ENCODE assay signal across 7 fruit fly cellular contexts in genomic region chr2L:6339010-6339897, dm6.
A peak's percentile ranks its signal among the peaks of the same experiment; 100 is the strongest.
TF ChIP-seq lines count a peak whose summit lies in the region.

No protein-coding gene starts in this region.

- peak; percentile 20 to 23 for TF ChIP-seq CTCF in S2 (optimal IDR thresholded peaks at IDR 0.05; lab: Kevin White, UChicago)
- no peak for TF ChIP-seq CTCF in whole organism, embryonic (GFP tag; optimal IDR thresholded peaks at IDR 0.05; lab: Kevin White, UChicago)

TF ChIP-seq in whole organism, 6 proteins besides CTCF, POLR2A, EP300 and RAD21:
- no peak for TF ChIP-seq usp (GFP tag; optimal IDR thresholded peaks at IDR 0.05; lab: Kevin White, UChicago)
- TF ChIP-seq pan (optimal IDR thresholded peaks at IDR 0.05; lab: Kevin White, UChicago): no peak
- no peak for TF ChIP-seq EcR (GFP tag; optimal IDR thresholded peaks at IDR 0.05; lab: Kevin White, UChicago)
- peak; percentile 78 for TF ChIP-seq Dll (optimal IDR thresholded peaks at IDR 0.05; lab: Kevin White, UChicago)
- TF ChIP-seq CG8478 (optimal IDR thresholded peaks at IDR 0.05; lab: Kevin White, UChicago): peak; percentile 23
- TF ChIP-seq psq (optimal IDR thresholded peaks at IDR 0.05; lab: Kevin White, UChicago): no peak

TF ChIP-seq in whole organism, adult, 20 proteins besides CTCF, POLR2A, EP300 and RAD21 (continues in another document):
- peak; percentile 35 for TF ChIP-seq Mnt (GFP tag; optimal IDR thresholded peaks at IDR 0.05; lab: Kevin White, UChicago)
- TF ChIP-seq toe (GFP tag; optimal IDR thresholded peaks at IDR 0.05; lab: Kevin White, UChicago): peak; percentile 29
- TF ChIP-seq CG7045 (GFP tag; optimal IDR thresholded peaks at IDR 0.05; lab: Kevin White, UChicago): peak; percentile 27
- TF ChIP-seq bab1 (GFP tag; optimal IDR thresholded peaks at IDR 0.05; lab: Kevin White, UChicago): no peak
- TF ChIP-seq CG12768 (GFP tag; optimal IDR thresholded peaks at IDR 0.05; lab: Kevin White, UChicago): peak; percentile 84
- no peak for TF ChIP-seq cnc (optimal IDR thresholded peaks at IDR 0.05; lab: Kevin White, UChicago)
- peak; percentile 67 for TF ChIP-seq CG7101 (tag; optimal IDR thresholded peaks at IDR 0.05; lab: Kevin White, UChicago)
- TF ChIP-seq pad (GFP tag; optimal IDR thresholded peaks at IDR 0.05; lab: Kevin White, UChicago): no peak
- TF ChIP-seq tj (GFP tag; optimal IDR thresholded peaks at IDR 0.05; lab: Kevin White, UChicago): peak; percentile 72
- peak; percentile 34 for TF ChIP-seq CG14711 (tag; optimal IDR thresholded peaks at IDR 0.05; lab: Kevin White, UChicago)
- TF ChIP-seq CG5204 (GFP tag; optimal IDR thresholded peaks at IDR 0.05; lab: Kevin White, UChicago): peak; percentile 65
- TF ChIP-seq Crg-1 (GFP tag; optimal IDR thresholded peaks at IDR 0.05; lab: Kevin White, UChicago): no peak
- TF ChIP-seq CG11617 (GFP tag; optimal IDR thresholded peaks at IDR 0.05; lab: Kevin White, UChicago): peak; percentile 28
- peak; percentile 25 for TF ChIP-seq CG1620 (GFP tag; optimal IDR thresholded peaks at IDR 0.05; lab: Kevin White, UChicago)
- TF ChIP-seq ovo (GFP tag; optimal IDR thresholded peaks at IDR 0.05; lab: Kevin White, UChicago): peak; percentile 28
- peak; percentile 10 for TF ChIP-seq cic (GFP tag; optimal IDR thresholded peaks at IDR 0.05; lab: Kevin White, UChicago)
- TF ChIP-seq CG33017 (tag; optimal IDR thresholded peaks at IDR 0.05; lab: Kevin White, UChicago): peak; percentile 66

TF ChIP-seq in whole organism, embryonic, 481 proteins besides CTCF, POLR2A, EP300 and RAD21 (continues in another document):
- TF ChIP-seq sug (tag; optimal IDR thresholded peaks at IDR 0.05; lab: Kevin White, UChicago): no peak
- TF ChIP-seq Usf (GFP tag; optimal IDR thresholded peaks at IDR 0.05; lab: Kevin White, UChicago): no peak
- TF ChIP-seq zfh2 (GFP tag; optimal IDR thresholded peaks at IDR 0.05; lab: Kevin White, UChicago): peak; percentile 53
- no peak for TF ChIP-seq Doc2 (GFP tag; IDR thresholded peaks at IDR 0.05; lab: Robert Waterston, UW)
- TF ChIP-seq bigmax (GFP tag; optimal IDR thresholded peaks at IDR 0.05; lab: Kevin White, UChicago): no peak
- TF ChIP-seq CG8944 (GFP tag; optimal IDR thresholded peaks at IDR 0.05; lab: Kevin White, UChicago): no peak
- TF ChIP-seq ERR (GFP tag; optimal IDR thresholded peaks at IDR 0.05; lab: Kevin White, UChicago): no peak
- peak; percentile 40 for TF ChIP-seq ind (GFP tag; optimal IDR thresholded peaks at IDR 0.05; lab: Kevin White, UChicago)
- 0 out of 3 replicates have a peak, but pooled peaks have one; percentile 34 for TF ChIP-seq zfh1 (GFP tag; IDR thresholded peaks at IDR 0.05; lab: Robert Waterston, UW)
- TF ChIP-seq sr (GFP tag; IDR thresholded peaks at IDR 0.05; lab: Robert Waterston, UW): no peak
- TF ChIP-seq CG17328 (GFP tag; IDR thresholded peaks at IDR 0.05; lab: Robert Waterston, UW): peak; percentile 17; the same call in 1 of the 2 replicates
- peak; percentile 42; the same call in 1 of the 2 replicates for TF ChIP-seq CG32532 (GFP tag; IDR thresholded peaks at IDR 0.05; lab: Robert Waterston, UW)
- no peak for TF ChIP-seq tup (GFP tag; optimal IDR thresholded peaks at IDR 0.05; lab: Kevin White, UChicago)
- TF ChIP-seq Sry-δ (GFP tag; optimal IDR thresholded peaks at IDR 0.05; lab: Kevin White, UChicago): no peak
- TF ChIP-seq CG11504 (tag; optimal IDR thresholded peaks at IDR 0.05; lab: Kevin White, UChicago): peak; percentile 61
- peak; percentile 82 for TF ChIP-seq Deaf1 (tag; optimal IDR thresholded peaks at IDR 0.05; lab: Kevin White, UChicago)
- peak; percentile 36 for TF ChIP-seq D (optimal IDR thresholded peaks at IDR 0.05; lab: Kevin White, UChicago)
- TF ChIP-seq D (GFP tag; optimal IDR thresholded peaks at IDR 0.05; lab: Kevin White, UChicago): no peak

TF ChIP-seq in whole organism, prepupa, 60 proteins besides CTCF, POLR2A, EP300 and RAD21 (continues in another document):
- TF ChIP-seq Hr38 (GFP tag; optimal IDR thresholded peaks at IDR 0.05; lab: Kevin White, UChicago): no peak
- no peak for TF ChIP-seq fd59A (GFP tag; optimal IDR thresholded peaks at IDR 0.05; lab: Kevin White, UChicago)
- no peak for TF ChIP-seq CG7368 (GFP tag; optimal IDR thresholded peaks at IDR 0.05; lab: Kevin White, UChicago)
- peak; percentile 42 for TF ChIP-seq Ets21C (GFP tag; optimal IDR thresholded peaks at IDR 0.05; lab: Kevin White, UChicago)
- TF ChIP-seq CG6163 (GFP tag; IDR thresholded peaks at IDR 0.05; lab: Robert Waterston, UW): peak; percentile 37; the same call in 1 of the 3 replicates
- TF ChIP-seq vri (GFP tag; optimal IDR thresholded peaks at IDR 0.05; lab: Kevin White, UChicago): peak; percentile 74
- no peak for TF ChIP-seq fd85E (GFP tag; optimal IDR thresholded peaks at IDR 0.05; lab: Kevin White, UChicago)
- peak; percentile 84 to 88 for TF ChIP-seq ss (GFP tag; optimal IDR thresholded peaks at IDR 0.05; lab: Kevin White, UChicago)
- TF ChIP-seq Lpt (GFP tag; optimal IDR thresholded peaks at IDR 0.05; lab: Kevin White, UChicago): no peak
- TF ChIP-seq Gug (GFP tag; IDR thresholded peaks at IDR 0.05; lab: Robert Waterston, UW): peak; percentile 13; the same call in 1 of the 2 replicates
- TF ChIP-seq OdsH (GFP tag; optimal IDR thresholded peaks at IDR 0.05; lab: Kevin White, UChicago): peak; percentile 64
- peak; percentile 27 for TF ChIP-seq CG10669 (GFP tag; optimal IDR thresholded peaks at IDR 0.05; lab: Kevin White, UChicago)
- peak; percentile 49 for TF ChIP-seq cyc (GFP tag; optimal IDR thresholded peaks at IDR 0.05; lab: Kevin White, UChicago)
- TF ChIP-seq CG16779 (tag; optimal IDR thresholded peaks at IDR 0.05; lab: Kevin White, UChicago): peak; percentile 19
- peak; percentile 20; the same call in 1 of the 2 replicates for TF ChIP-seq CG15336 (GFP tag; IDR thresholded peaks at IDR 0.05; lab: Robert Waterston, UW)
- peak; percentile 6 for TF ChIP-seq CG8632 (GFP tag; optimal IDR thresholded peaks at IDR 0.05; lab: Kevin White, UChicago)
- no peak for TF ChIP-seq pdm3 (GFP tag; optimal IDR thresholded peaks at IDR 0.05; lab: Kevin White, UChicago)
- TF ChIP-seq CG6792 (GFP tag; optimal IDR thresholded peaks at IDR 0.05; lab: Kevin White, UChicago): peak; percentile 26

TF ChIP-seq in whole organism, pupa, 21 proteins besides CTCF, POLR2A, EP300 and RAD21 (continues in another document):
- TF ChIP-seq CG34367 (tag; optimal IDR thresholded peaks at IDR 0.05; lab: Kevin White, UChicago): peak; percentile 13
- TF ChIP-seq D1 (tag; optimal IDR thresholded peaks at IDR 0.05; lab: Kevin White, UChicago): no peak
- peak; percentile 56; the same call in 1 of the 2 replicates for TF ChIP-seq CG12605 (GFP tag; IDR thresholded peaks at IDR 0.05; lab: Robert Waterston, UW)
- TF ChIP-seq Snoo (tag; optimal IDR thresholded peaks at IDR 0.05; lab: Kevin White, UChicago): peak; percentile 39
- TF ChIP-seq Ets98B (GFP tag; IDR thresholded peaks at IDR 0.05; lab: Robert Waterston, UW): no peak; the same call in 1 of the 2 replicates
- TF ChIP-seq CG14655 (GFP tag; optimal IDR thresholded peaks at IDR 0.05; lab: Kevin White, UChicago): no peak
- peak; percentile 23 for TF ChIP-seq CG17806 (tag; optimal IDR thresholded peaks at IDR 0.05; lab: Kevin White, UChicago)
- no peak for TF ChIP-seq rn (GFP tag; IDR thresholded peaks at IDR 0.05; lab: Robert Waterston, UW)
- TF ChIP-seq fd96Ca (GFP tag; IDR thresholded peaks at IDR 0.05; lab: Robert Waterston, UW): 0 out of 3 replicates have a peak, but pooled peaks have one; percentile 37
- TF ChIP-seq CG10348 (GFP tag; IDR thresholded peaks at IDR 0.05; lab: Robert Waterston, UW): no peak
- peak; percentile 77 for TF ChIP-seq gl (tag; optimal IDR thresholded peaks at IDR 0.05; lab: Kevin White, UChicago)
- TF ChIP-seq CG8301 (tag; optimal IDR thresholded peaks at IDR 0.05; lab: Kevin White, UChicago): no peak
- TF ChIP-seq CG13204 (GFP tag; optimal IDR thresholded peaks at IDR 0.05; lab: Kevin White, UChicago): peak; percentile 99
- TF ChIP-seq CG9948 (tag; optimal IDR thresholded peaks at IDR 0.05; lab: Kevin White, UChicago): peak; percentile 4
- TF ChIP-seq CG32121 (GFP tag; IDR thresholded peaks at IDR 0.05; lab: Robert Waterston, UW): no peak
- TF ChIP-seq CG4496 (GFP tag; IDR thresholded peaks at IDR 0.05; lab: Robert Waterston, UW): peak; percentile 42
- peak; percentile 81 for TF ChIP-seq EcR (GFP tag; optimal IDR thresholded peaks at IDR 0.05; lab: Kevin White, UChicago)
- TF ChIP-seq CG8159 (tag; optimal IDR thresholded peaks at IDR 0.05; lab: Kevin White, UChicago): peak; percentile 20
- no peak for TF ChIP-seq CG15710 (tag; optimal IDR thresholded peaks at IDR 0.05; lab: Kevin White, UChicago)

TF ChIP-seq in whole organism, wandering third instar larva, 38 proteins besides CTCF, POLR2A, EP300 and RAD21 (continues in another document):
- TF ChIP-seq rgr (GFP tag; optimal IDR thresholded peaks at IDR 0.05; lab: Kevin White, UChicago) (peak; percentile 38), CG32264 (GFP tag; optimal IDR thresholded peaks at IDR 0.05; lab: Kevin White, UChicago) (peak; percentile 8), Hnf4 (GFP tag; optimal IDR thresholded peaks at IDR 0.05; lab: Kevin White, UChicago) (peak; percentile 54), Hr83 (GFP tag; optimal IDR thresholded peaks at IDR 0.05; lab: Kevin White, UChicago; ENCODE audit: poor library complexity, severe bottlenecking) (no peak), woc (GFP tag; optimal IDR thresholded peaks at IDR 0.05; lab: Kevin White, UChicago) (peak; percentile 17), Jra (GFP tag; optimal IDR thresholded peaks at IDR 0.05; lab: Kevin White, UChicago) (no peak), ey (GFP tag; optimal IDR thresholded peaks at IDR 0.05; lab: Kevin White, UChicago) (peak; percentile 50), Dfd (GFP tag; optimal IDR thresholded peaks at IDR 0.05; lab: Kevin White, UChicago) (no peak), Rel (GFP tag; optimal IDR thresholded peaks at IDR 0.05; lab: Kevin White, UChicago) (no peak), Rel (tag; optimal IDR thresholded peaks at IDR 0.05; lab: Kevin White, UChicago) (no peak), usp (GFP tag; optimal IDR thresholded peaks at IDR 0.05; lab: Kevin White, UChicago) (no peak), OdsH (GFP tag; optimal IDR thresholded peaks at IDR 0.05; lab: Kevin White, UChicago) (peak; percentile 22), h (GFP tag; optimal IDR thresholded peaks at IDR 0.05; lab: Kevin White, UChicago) (peak; percentile 32), Hr78 (GFP tag; optimal IDR thresholded peaks at IDR 0.05; lab: Kevin White, UChicago) (no peak), N (GFP tag; optimal IDR thresholded peaks at IDR 0.05; lab: Kevin White, UChicago) (no peak), Abd-B (GFP tag; optimal IDR thresholded peaks at IDR 0.05; lab: Kevin White, UChicago) (no peak), dmrt93B (GFP tag; optimal IDR thresholded peaks at IDR 0.05; lab: Kevin White, UChicago) (peak; percentile 2), br (GFP tag; optimal IDR thresholded peaks at IDR 0.05; lab: Kevin White, UChicago) (peak; percentile 55), lola (GFP tag; optimal IDR thresholded peaks at IDR 0.05; lab: Kevin White, UChicago) (peak; percentile 5), tai (GFP tag; optimal IDR thresholded peaks at IDR 0.05; lab: Kevin White, UChicago) (no peak), foxo (GFP tag; optimal IDR thresholded peaks at IDR 0.05; lab: Kevin White, UChicago) (peak in 1 of 2 experiments; percentile 43), HLH106 (tag; optimal IDR thresholded peaks at IDR 0.05; lab: Kevin White, UChicago) (peak; percentile 20)
